Fruit fly (Drosophila melanogaster): ENCODE results near the gene PIG-K.

The PIG-K gene

dm6 chrX:2050070-2050899 is 41.1 kb upstream of the PIG-K start, which contains the start of gene moody (continued):
- TF ChIP-seq CG6854 (GFP tag; optimal IDR thresholded peaks at IDR 0.05) (peak; percentile 96), CG10366 (GFP tag; IDR thresholded peaks at IDR 0.05) (peak; percentile 99), D (optimal IDR thresholded peaks at IDR 0.05) (no peak), D (GFP tag; optimal IDR thresholded peaks at IDR 0.05) (peak; percentile 92), grn (GFP tag; optimal IDR thresholded peaks at IDR 0.05) (peak; percentile 100), Ssrp (tag; optimal IDR thresholded peaks at IDR 0.05) (peak; percentile 84), dpn (GFP tag; optimal IDR thresholded peaks at IDR 0.05) (peak; percentile 98 to 99), Sry-δ (GFP tag; optimal IDR thresholded peaks at IDR 0.05) (peak; percentile 60), ftz-f1 (GFP tag; optimal IDR thresholded peaks at IDR 0.05) (peak; percentile 95), nmo (GFP tag; optimal IDR thresholded peaks at IDR 0.05) (peak; percentile 88), sima (GFP tag; optimal IDR thresholded peaks at IDR 0.05) (peak; percentile 88), toy (GFP tag; IDR thresholded peaks at IDR 0.05) (peak; percentile 95), CG16863 (GFP tag; optimal IDR thresholded peaks at IDR 0.05) (peak; percentile 97)

dm6 chrX:2048778-2049686 is 39.9 kb upstream of the PIG-K start:
- 0 out of 2 replicates have a peak, but pooled peaks have one; percentile 12 for TF ChIP-seq sens-2 (GFP tag; IDR thresholded peaks at IDR 0.05)
- TF ChIP-seq Med (GFP tag) = peak; percentile 30
- 0 out of 2 replicates have a peak, but pooled peaks have one; percentile 10 for TF ChIP-seq Dref (GFP tag; IDR thresholded peaks at IDR 0.05)
- no peak for TF ChIP-seq dimm (GFP tag; IDR thresholded peaks at IDR 0.05)
- TF ChIP-seq pfk (GFP tag; optimal IDR thresholded peaks at IDR 0.05) = no peak
- no peak for TF ChIP-seq slbo (GFP tag; IDR thresholded peaks at IDR 0.05)
- TF ChIP-seq Trl (optimal IDR thresholded peaks at IDR 0.05) = peak; percentile 50
- TF ChIP-seq Trl (GFP tag; optimal IDR thresholded peaks at IDR 0.05) = no peak
- TF ChIP-seq cwo (GFP tag; optimal IDR thresholded peaks at IDR 0.05) = peak; percentile 37
- TF ChIP-seq cg (GFP tag; optimal IDR thresholded peaks at IDR 0.05) = peak; percentile 32
- TF ChIP-seq Ets65A (GFP tag) = peak; percentile 76
- TF ChIP-seq nau (GFP tag; optimal IDR thresholded peaks at IDR 0.05) = no peak
- no peak for TF ChIP-seq Nf-YA (GFP tag; IDR thresholded peaks at IDR 0.05)
- peak; percentile 72 for TF ChIP-seq ftz-f1 (GFP tag; optimal IDR thresholded peaks at IDR 0.05)
- peak in 1 of 2 experiments; percentile 97 for TF ChIP-seq Hr78 (GFP tag; optimal IDR thresholded peaks at IDR 0.05)
- 0 out of 2 replicates have a peak, but pooled peaks have one; percentile 25 for TF ChIP-seq GATAe (GFP tag; conservative IDR thresholded peaks at IDR 0.05)
- peak; percentile 2 for TF ChIP-seq HHEX (GFP tag; optimal IDR thresholded peaks at IDR 0.05)
- TF ChIP-seq chinmo (GFP tag; IDR thresholded peaks at IDR 0.05; ENCODE audit: partially characterized antibody) = 0 out of 4 replicates have a peak, but pooled peaks have one; percentile 31
- no peak for TF ChIP-seq NC2α (GFP tag; optimal IDR thresholded peaks at IDR 0.05)
- TF ChIP-seq exex (tag; optimal IDR thresholded peaks at IDR 0.05) = peak; percentile 80
- peak in 1 of 2 experiments; percentile 67 for TF ChIP-seq Pdp1 (GFP tag; optimal IDR thresholded peaks at IDR 0.05)
- TF ChIP-seq row (GFP tag; IDR thresholded peaks at IDR 0.05) = peak; percentile 6; the same call in 1 of the 3 replicates
- peak; percentile 11 for TF ChIP-seq CG34376 (GFP tag; optimal IDR thresholded peaks at IDR 0.05)
- peak; percentile 22 for TF ChIP-seq CG12769 (tag; optimal IDR thresholded peaks at IDR 0.05)
- peak; percentile 64 for TF ChIP-seq sug (tag; optimal IDR thresholded peaks at IDR 0.05)
- TF ChIP-seq crol (GFP tag; IDR thresholded peaks at IDR 0.05) = peak; percentile 85
- TF ChIP-seq Atf6 (GFP tag; IDR thresholded peaks at IDR 0.05) = no peak
- peak; percentile 69 for TF ChIP-seq CG7372 (GFP tag; IDR thresholded peaks at IDR 0.05)
- peak; percentile 4 for TF ChIP-seq nom (GFP tag; optimal IDR thresholded peaks at IDR 0.05)
- TF ChIP-seq ash1 (GFP tag; optimal IDR thresholded peaks at IDR 0.05) = no peak
- peak; percentile 92 for TF ChIP-seq z (GFP tag; IDR thresholded peaks at IDR 0.05)
- 0 out of 2 replicates have a peak, but pooled peaks have one; percentile 7 for TF ChIP-seq Scr (GFP tag; IDR thresholded peaks at IDR 0.05; ENCODE audit: partially characterized antibody)
- peak; percentile 71 for TF ChIP-seq sens (GFP tag)
- no peak for TF ChIP-seq ind (GFP tag; optimal IDR thresholded peaks at IDR 0.05)
